Worm (Caenorhabditis elegans): Measurements from ENCODE around the gene kin-29.

kin-29 gene

DNA sequence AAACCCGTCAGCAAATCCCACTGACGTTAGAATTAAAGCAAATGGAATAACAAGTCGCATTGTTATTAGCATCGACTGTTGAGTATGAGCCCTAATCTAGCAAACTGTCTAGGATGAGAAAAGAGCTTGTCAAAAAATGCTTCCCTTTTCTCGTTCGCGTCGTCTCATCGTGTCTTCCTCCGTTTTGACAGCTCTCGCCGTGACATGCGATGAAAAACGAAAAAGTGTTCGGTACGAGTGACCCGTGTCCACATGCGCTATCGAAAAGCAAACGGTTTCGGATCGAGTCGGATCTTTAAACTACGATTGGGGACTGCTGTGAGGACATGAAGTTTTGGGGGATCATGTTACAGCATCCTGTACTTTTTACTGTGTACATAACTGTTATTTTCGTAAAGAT is 10.1 kb upstream of the kin-29 start, which contains the start of gene comt-1:
Gene comt-1 (minus strand): TSS at position 101 of the 400 bp plus-strand sequence.
- TF ChIP-seq nhr-28 (tag; optimal IDR thresholded peaks at IDR 0.05) (no peak), unc-39 (tag; optimal IDR thresholded peaks at IDR 0.05) (no peak), M03D4.4 (tag; optimal IDR thresholded peaks at IDR 0.05) (no peak), nhr-237 (tag; optimal IDR thresholded peaks at IDR 0.05) (no peak), ceh-83 (GFP tag; optimal IDR thresholded peaks at IDR 0.05) (no peak), ham-2 (GFP tag; optimal IDR thresholded peaks at IDR 0.05) (no peak), bed-3 (GFP tag; optimal IDR thresholded peaks at IDR 0.05) (no peak), pha-4 (tag; optimal IDR thresholded peaks at IDR 0.05) (no peak)

DNA sequence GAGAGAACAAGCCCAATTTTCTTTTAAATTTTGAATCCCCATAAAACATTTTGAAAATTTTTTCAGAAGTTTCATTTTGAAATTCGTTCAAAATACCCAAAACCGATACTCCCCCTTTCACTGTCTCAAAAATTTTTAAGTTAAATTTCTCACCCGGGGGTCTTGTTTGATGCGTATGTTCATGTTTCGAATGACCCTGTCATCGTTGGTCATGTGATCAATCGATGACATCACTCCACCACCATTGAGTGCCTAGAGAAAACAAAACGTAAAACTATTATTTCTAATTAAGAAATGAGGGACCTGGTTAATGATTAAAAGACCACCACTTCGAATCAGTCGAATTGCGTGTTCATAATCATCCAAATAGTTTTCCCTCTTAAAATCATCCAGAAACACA is 6.1 kb upstream of the kin-29 start:
- no peak for TF ChIP-seq elt-3 (tag; optimal IDR thresholded peaks at IDR 0.05)
- no peak for TF ChIP-seq sem-2 (GFP tag; optimal IDR thresholded peaks at IDR 0.05)
- TF ChIP-seq snpc-4 (tag; optimal IDR thresholded peaks at IDR 0.05), result no peak

DNA sequence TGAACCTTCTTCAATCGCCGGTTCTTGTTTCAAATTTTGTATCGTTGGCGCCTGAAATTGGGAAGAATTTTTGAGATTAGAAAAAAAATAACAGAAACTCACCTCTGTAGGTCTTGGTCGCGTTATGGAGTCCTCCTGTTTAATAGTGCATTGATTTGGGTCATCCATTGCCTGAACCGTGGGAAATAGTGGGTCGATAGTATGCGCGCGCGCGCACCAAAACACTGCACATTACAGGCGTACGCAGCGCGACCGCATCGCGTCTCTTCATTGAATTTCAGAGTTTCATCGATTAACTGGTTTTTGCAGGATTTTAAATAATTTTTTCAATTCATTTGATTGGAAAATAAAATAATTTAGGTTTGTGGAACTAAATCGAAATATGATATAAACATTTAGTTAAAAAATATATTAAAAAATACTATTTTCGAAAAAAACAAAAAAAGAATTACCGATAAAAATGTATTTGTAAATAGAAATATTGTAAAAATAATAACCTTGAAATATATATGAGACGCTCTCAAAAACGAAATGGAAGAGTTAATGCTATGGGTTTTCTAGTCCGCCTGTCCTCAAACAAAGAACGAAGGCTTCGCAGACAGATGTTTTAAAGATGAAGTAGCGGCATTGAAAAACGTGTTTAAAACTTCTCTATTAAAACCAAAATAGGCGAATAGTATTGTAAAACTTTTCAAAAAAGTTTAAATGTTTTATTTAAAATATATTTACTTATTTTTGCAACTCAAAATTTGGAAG is 5.0 kb upstream of the kin-29 start, which contains the start of gene tra-4:
Gene tra-4 (minus strand): TSS at position 534 of the 756 bp plus-strand sequence.
- no peak for TF ChIP-seq elt-3 (tag; optimal IDR thresholded peaks at IDR 0.05)
- no peak for TF ChIP-seq sptf-1 (tag; optimal IDR thresholded peaks at IDR 0.05)
- TF ChIP-seq ceh-39 (tag; optimal IDR thresholded peaks at IDR 0.05), result peak; percentile 78
- no peak for TF ChIP-seq cnd-1 (tag; optimal IDR thresholded peaks at IDR 0.05)
- TF ChIP-seq sem-2 (GFP tag; optimal IDR thresholded peaks at IDR 0.05), result no peak
- no peak for TF ChIP-seq ceh-83 (GFP tag; optimal IDR thresholded peaks at IDR 0.05)
- no peak for TF ChIP-seq M03D4.4 (tag; optimal IDR thresholded peaks at IDR 0.05)

DNA sequence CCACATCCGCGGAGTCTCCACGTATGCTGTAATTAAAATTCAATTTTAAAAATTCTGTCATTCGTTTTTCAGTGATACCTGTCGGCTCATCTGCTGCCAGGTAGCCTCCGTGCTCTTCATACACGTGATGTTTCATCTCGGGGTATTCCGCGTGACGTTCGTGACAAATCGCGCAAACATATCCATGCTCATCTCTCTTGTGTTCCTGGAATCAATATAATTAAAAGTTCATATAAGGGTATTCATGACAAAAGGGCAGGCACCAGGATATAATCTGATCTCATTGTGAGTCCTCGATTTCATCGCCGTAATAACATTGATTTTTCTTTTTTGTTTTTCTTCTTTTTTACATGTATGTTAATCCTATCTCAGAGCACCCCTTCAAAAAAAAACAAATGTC is 1.7 kb upstream of the kin-29 start:
- TF ChIP-seq ztf-11 (tag; optimal IDR thresholded peaks at IDR 0.05) (no peak), M03D4.4 (tag; optimal IDR thresholded peaks at IDR 0.05) (no peak), lsy-2 (tag; optimal IDR thresholded peaks at IDR 0.05) (no peak), unc-120 (tag; optimal IDR thresholded peaks at IDR 0.05; ENCODE audit: poor library complexity, severe bottlenecking) (no peak), drap-1 (GFP tag; optimal IDR thresholded peaks at IDR 0.05) (no peak), nhr-2 (tag; optimal IDR thresholded peaks at IDR 0.05) (no peak), zip-8 (tag; optimal IDR thresholded peaks at IDR 0.05) (no peak)

DNA sequence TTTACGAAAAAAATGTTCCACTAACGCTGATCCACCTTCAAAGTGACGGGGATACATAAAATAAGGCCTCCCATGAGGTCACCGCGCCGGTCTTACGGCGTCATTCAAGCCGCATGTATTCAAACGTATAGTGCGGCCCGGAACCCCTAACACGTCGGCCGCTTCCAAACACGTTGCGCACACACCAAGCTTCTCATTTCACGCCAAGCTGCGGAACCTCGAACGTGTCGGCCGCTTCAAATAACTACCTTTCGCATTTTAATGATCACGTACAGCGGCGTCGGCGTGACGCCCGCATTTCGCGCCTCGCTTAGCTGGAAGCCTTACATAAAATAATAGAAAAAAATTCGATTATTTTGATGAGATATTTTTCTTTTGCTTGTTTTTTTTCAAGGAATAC is 8.7 kb downstream of the kin-29 start:
- TF ChIP-seq unc-62 (GFP tag; optimal IDR thresholded peaks at IDR 0.05), result no peak
- peak; percentile 48 for TF ChIP-seq ceh-83 (GFP tag; optimal IDR thresholded peaks at IDR 0.05)

DNA sequence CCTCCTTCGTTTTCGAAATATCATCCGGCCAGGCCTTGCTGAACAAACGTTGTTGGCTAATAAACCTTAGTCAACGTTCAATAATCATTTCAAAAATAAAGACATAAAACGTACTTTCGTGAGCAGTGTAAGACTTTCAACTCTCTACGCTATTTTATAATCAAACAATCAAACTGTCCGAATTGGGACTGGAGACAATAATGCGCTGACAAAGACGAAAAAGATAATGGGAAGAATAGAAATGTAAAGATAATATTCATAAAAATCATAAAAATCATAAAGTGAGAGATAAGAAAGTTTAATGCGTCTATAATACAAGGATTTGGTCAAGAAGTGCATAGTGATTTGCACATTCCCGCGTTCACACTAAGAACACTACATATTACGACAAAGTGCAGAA is 10.5 kb downstream of the kin-29 start:
- TF ChIP-seq mab-5 (tag; optimal IDR thresholded peaks at IDR 0.05) (no peak), ceh-39 (tag; optimal IDR thresholded peaks at IDR 0.05) (no peak), ces-1 (GFP tag; optimal IDR thresholded peaks at IDR 0.05) (no peak)

DNA sequence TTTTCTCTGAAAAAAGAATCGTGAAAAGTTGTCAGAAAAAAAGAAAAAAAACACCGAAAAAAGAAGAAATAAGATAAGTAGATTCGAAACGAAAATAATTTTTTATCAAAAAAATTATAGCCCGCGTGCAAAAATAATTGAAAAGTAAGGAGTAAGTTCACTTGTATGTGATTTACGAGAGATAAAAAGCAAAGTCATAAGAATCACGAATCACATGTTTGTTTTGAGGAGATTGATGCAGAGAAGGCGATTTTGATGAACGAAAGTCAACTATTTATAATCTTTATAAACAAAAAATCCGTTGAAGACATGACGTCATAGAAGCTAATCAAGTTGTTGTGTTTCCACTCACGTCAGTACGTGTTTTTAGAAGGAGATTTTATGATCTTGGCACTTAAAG is 12.0 kb downstream of the kin-29 start, which contains the start of gene Y71H10B.1:
Gene Y71H10B.1 (minus strand): TSS at position 6 of the 400 bp plus-strand sequence.
- TF ChIP-seq lsy-2 (tag; optimal IDR thresholded peaks at IDR 0.05) (no peak), bed-3 (GFP tag; optimal IDR thresholded peaks at IDR 0.05) (no peak), mab-5 (tag; optimal IDR thresholded peaks at IDR 0.05) (no peak), nhr-12 (tag; optimal IDR thresholded peaks at IDR 0.05) (no peak), unc-62 (GFP tag; optimal IDR thresholded peaks at IDR 0.05) (no peak), elt-3 (tag; optimal IDR thresholded peaks at IDR 0.05) (no peak), lin-13 (tag; optimal IDR thresholded peaks at IDR 0.05) (no peak), M03D4.4 (tag; optimal IDR thresholded peaks at IDR 0.05) (no peak), ceh-83 (GFP tag; optimal IDR thresholded peaks at IDR 0.05) (no peak), elt-1 (tag; optimal IDR thresholded peaks at IDR 0.05; ENCODE audit: borderline replicate concordance, insufficient read depth) (no peak), blmp-1 (tag; optimal IDR thresholded peaks at IDR 0.05) (no peak), mls-2 (tag; optimal IDR thresholded peaks at IDR 0.05) (no peak), zip-8 (tag; optimal IDR thresholded peaks at IDR 0.05) (no peak), pha-4 (tag; optimal IDR thresholded peaks at IDR 0.05) (no peak), unc-120 (tag; optimal IDR thresholded peaks at IDR 0.05; ENCODE audit: poor library complexity, severe bottlenecking) (no peak)
